Fruit fly (Drosophila melanogaster): ENCODE results near the gene fzo.
A peak's percentile ranks its signal among the peaks of the same experiment; 100 is the strongest.

Gene fzo

dm6 chr3R:23179336-23179735 lies 24.5 kb downstream of the fzo start:
- TF ChIP-seq tj (GFP tag; optimal IDR thresholded peaks at IDR 0.05) (no peak), bab1 (GFP tag; optimal IDR thresholded peaks at IDR 0.05) (no peak), pad (GFP tag; optimal IDR thresholded peaks at IDR 0.05) (no peak), CG7101 (tag; optimal IDR thresholded peaks at IDR 0.05) (no peak), cic (GFP tag; optimal IDR thresholded peaks at IDR 0.05) (no peak), kay (GFP tag; ENCODE audit: borderline replicate concordance) (peak; percentile 87)

DNA sequence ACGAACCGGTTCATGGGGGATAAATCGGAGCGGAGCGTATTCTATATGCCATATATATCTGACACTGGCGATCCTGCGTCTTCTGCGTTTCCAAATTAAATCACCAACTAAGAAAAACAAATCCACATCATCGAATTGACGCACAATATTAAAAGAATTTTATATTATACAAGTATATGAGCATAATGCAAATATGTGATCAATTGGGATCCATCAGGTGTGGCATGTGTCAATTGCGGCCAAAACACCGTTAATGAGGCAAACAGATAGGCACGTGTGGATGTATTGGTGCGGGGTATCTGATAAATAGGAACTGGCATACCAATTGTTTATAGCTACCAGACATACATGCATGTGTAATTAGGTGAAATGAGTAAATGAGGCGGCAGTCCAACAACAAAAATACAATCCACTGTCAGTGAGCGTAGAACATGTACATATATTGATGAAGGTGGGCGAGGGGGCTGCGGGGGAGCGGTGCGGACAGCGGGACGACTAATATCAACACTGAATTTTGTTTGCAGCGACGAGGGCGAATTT lies 25.7 kb downstream of the fzo start:
- TF ChIP-seq CG7101 (tag; optimal IDR thresholded peaks at IDR 0.05) (peak; percentile 6), Crg-1 (GFP tag; optimal IDR thresholded peaks at IDR 0.05) (no peak)

DNA sequence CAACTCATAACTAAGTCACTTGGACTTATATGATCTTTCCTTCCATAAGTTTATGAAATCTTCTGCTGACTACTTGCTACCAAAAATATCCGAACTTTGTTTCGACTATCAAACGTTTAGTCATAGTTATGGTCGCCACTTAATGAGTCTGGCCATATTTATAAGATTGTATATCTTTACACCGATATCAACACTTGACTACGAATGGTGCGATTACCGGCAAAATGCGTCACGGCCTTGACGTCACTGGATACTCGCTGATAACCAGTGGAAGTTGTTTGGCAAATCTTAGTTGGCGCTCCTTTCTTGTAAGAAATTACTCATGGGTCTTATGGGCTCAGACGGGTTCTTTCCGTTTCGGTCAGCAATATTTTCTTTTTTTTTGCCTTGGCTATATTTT lies 26.4 kb downstream of the fzo start:
- TF ChIP-seq Mnt (GFP tag; optimal IDR thresholded peaks at IDR 0.05), result no peak

dm6 chr3R:23176445-23177087 lies 27.3 kb downstream of the fzo start:
- TF ChIP-seq tj (GFP tag; optimal IDR thresholded peaks at IDR 0.05) (no peak), cnc (optimal IDR thresholded peaks at IDR 0.05) (no peak), Clk (GFP tag; optimal IDR thresholded peaks at IDR 0.05) (peak; percentile 49), Hr96 (GFP tag; optimal IDR thresholded peaks at IDR 0.05) (peak; percentile 22), Mnt (GFP tag; optimal IDR thresholded peaks at IDR 0.05) (peak; percentile 73), CG7045 (GFP tag; optimal IDR thresholded peaks at IDR 0.05) (peak; percentile 81), CG5204 (GFP tag; optimal IDR thresholded peaks at IDR 0.05) (peak; percentile 58), CG1620 (GFP tag; optimal IDR thresholded peaks at IDR 0.05) (peak; percentile 55), CG33017 (tag; optimal IDR thresholded peaks at IDR 0.05) (peak; percentile 72), kay (GFP tag; ENCODE audit: borderline replicate concordance) (peak; percentile 69), CG7101 (tag; optimal IDR thresholded peaks at IDR 0.05) (peak; percentile 83), pad (GFP tag; optimal IDR thresholded peaks at IDR 0.05) (peak; percentile 54), Crg-1 (GFP tag; optimal IDR thresholded peaks at IDR 0.05) (peak; percentile 67), bab1 (GFP tag; optimal IDR thresholded peaks at IDR 0.05) (no peak), CG11617 (GFP tag; optimal IDR thresholded peaks at IDR 0.05) (peak; percentile 60), CG14711 (tag; optimal IDR thresholded peaks at IDR 0.05) (peak; percentile 24), CG12768 (GFP tag; optimal IDR thresholded peaks at IDR 0.05) (peak; percentile 12), toe (GFP tag; optimal IDR thresholded peaks at IDR 0.05) (peak; percentile 55), cic (GFP tag; optimal IDR thresholded peaks at IDR 0.05) (peak; percentile 88), ovo (GFP tag; optimal IDR thresholded peaks at IDR 0.05) (peak; percentile 89)

DNA sequence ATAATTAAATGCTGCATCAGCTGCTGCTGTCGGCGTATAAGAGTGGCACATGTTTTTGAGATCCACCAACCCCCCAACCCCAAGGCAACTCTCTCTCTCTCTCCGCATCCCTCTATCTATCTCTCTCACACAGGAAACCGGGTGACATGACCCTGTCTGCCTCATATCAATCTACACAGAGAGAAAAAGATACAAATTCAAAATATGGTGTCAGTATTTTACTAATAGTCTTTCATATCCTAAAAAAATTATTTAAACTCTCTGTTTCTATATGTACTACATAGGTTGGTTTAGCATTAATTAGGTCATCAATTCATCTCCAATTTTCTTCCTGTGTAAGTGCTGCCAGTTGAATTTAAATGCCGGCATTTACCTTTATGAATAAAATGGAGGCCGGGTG lies 28.5 kb downstream of the fzo start:
- TF ChIP-seq CG7101 (tag; optimal IDR thresholded peaks at IDR 0.05) (peak; percentile 59), tj (GFP tag; optimal IDR thresholded peaks at IDR 0.05) (peak; percentile 6), CG14711 (tag; optimal IDR thresholded peaks at IDR 0.05) (peak; percentile 61), bab1 (GFP tag; optimal IDR thresholded peaks at IDR 0.05) (peak; percentile 18), CG11617 (GFP tag; optimal IDR thresholded peaks at IDR 0.05) (peak; percentile 21), Crg-1 (GFP tag; optimal IDR thresholded peaks at IDR 0.05) (no peak)

dm6 chr3R:23174739-23175138 lies 29.1 kb downstream of the fzo start:
- TF ChIP-seq CG7101 (tag; optimal IDR thresholded peaks at IDR 0.05) (no peak), ovo (GFP tag; optimal IDR thresholded peaks at IDR 0.05) (no peak), kay (GFP tag; ENCODE audit: borderline replicate concordance) (no peak), toe (GFP tag; optimal IDR thresholded peaks at IDR 0.05) (no peak), cnc (optimal IDR thresholded peaks at IDR 0.05) (no peak), pad (GFP tag; optimal IDR thresholded peaks at IDR 0.05) (no peak), tj (GFP tag; optimal IDR thresholded peaks at IDR 0.05) (no peak), Crg-1 (GFP tag; optimal IDR thresholded peaks at IDR 0.05) (no peak), CG5204 (GFP tag; optimal IDR thresholded peaks at IDR 0.05) (no peak), CG33017 (tag; optimal IDR thresholded peaks at IDR 0.05) (no peak), CG1620 (GFP tag; optimal IDR thresholded peaks at IDR 0.05) (no peak), Hr96 (GFP tag; optimal IDR thresholded peaks at IDR 0.05) (no peak), CG14711 (tag; optimal IDR thresholded peaks at IDR 0.05) (no peak), CG12768 (GFP tag; optimal IDR thresholded peaks at IDR 0.05) (no peak)

DNA sequence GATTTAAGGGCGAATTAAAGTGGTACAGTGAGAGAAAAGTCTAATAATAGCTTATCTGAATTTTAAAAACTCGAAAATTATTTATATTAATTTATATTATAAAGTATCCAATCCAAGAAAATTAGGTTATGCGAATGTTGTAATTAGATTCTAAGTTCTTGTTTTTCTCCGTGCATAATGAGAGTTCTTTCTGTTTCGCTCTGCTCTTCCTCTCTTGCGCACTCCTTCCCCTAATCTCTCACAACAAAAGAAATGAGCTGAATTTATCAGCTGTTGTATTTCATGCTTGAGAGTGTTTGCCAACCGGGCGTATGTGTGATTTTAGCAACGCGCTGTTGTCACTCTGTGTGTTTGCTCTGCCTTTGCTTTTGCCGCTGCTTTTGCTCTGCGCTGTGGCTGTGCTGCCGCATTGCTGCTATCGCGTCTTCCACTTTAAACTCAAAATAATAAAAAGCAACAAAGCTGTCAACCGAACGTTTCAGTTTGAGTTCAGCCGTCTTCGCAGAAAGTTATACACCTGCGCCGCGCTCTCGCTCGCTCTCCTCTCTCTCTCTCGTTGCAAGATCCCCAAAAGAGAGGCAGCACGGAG lies 30.3 kb downstream of the fzo start, which contains the start of gene CG46310:
TSS of gene CG46310 (plus strand) at position 481 of the 589 bp plus-strand sequence.
- TF ChIP-seq toe (GFP tag; optimal IDR thresholded peaks at IDR 0.05), result no peak
- TF ChIP-seq CG12768 (GFP tag; optimal IDR thresholded peaks at IDR 0.05), result peak; percentile 74
- no peak for TF ChIP-seq CG1620 (GFP tag; optimal IDR thresholded peaks at IDR 0.05)
- TF ChIP-seq CG5204 (GFP tag; optimal IDR thresholded peaks at IDR 0.05), result no peak
- peak; percentile 83 for TF ChIP-seq cic (GFP tag; optimal IDR thresholded peaks at IDR 0.05)
- TF ChIP-seq tj (GFP tag; optimal IDR thresholded peaks at IDR 0.05), result peak; percentile 14
- peak; percentile 51 for TF ChIP-seq Hr96 (GFP tag; optimal IDR thresholded peaks at IDR 0.05)
- TF ChIP-seq CG33017 (tag; optimal IDR thresholded peaks at IDR 0.05), result peak; percentile 79
- peak; percentile 87 for TF ChIP-seq CG7101 (tag; optimal IDR thresholded peaks at IDR 0.05)
- peak; percentile 74 for TF ChIP-seq CG11617 (GFP tag; optimal IDR thresholded peaks at IDR 0.05)
- peak; percentile 50 for TF ChIP-seq CG14711 (tag; optimal IDR thresholded peaks at IDR 0.05)
- peak; percentile 22 for TF ChIP-seq bab1 (GFP tag; optimal IDR thresholded peaks at IDR 0.05)
- TF ChIP-seq Clk (GFP tag; optimal IDR thresholded peaks at IDR 0.05), result peak; percentile 20
- TF ChIP-seq pad (GFP tag; optimal IDR thresholded peaks at IDR 0.05), result peak; percentile 58
- TF ChIP-seq cnc (optimal IDR thresholded peaks at IDR 0.05), result no peak
- peak; percentile 44 for TF ChIP-seq CG7045 (GFP tag; optimal IDR thresholded peaks at IDR 0.05)
- peak; percentile 48 for TF ChIP-seq Mnt (GFP tag; optimal IDR thresholded peaks at IDR 0.05)
- peak; percentile 60 for TF ChIP-seq Crg-1 (GFP tag; optimal IDR thresholded peaks at IDR 0.05)
- TF ChIP-seq kay (GFP tag; ENCODE audit: borderline replicate concordance), result no peak
- peak; percentile 15 for TF ChIP-seq ovo (GFP tag; optimal IDR thresholded peaks at IDR 0.05)

All from whole organism, adult.